Fruit fly (Drosophila melanogaster): ENCODE results near the gene mor.

Gene mor

DNA sequence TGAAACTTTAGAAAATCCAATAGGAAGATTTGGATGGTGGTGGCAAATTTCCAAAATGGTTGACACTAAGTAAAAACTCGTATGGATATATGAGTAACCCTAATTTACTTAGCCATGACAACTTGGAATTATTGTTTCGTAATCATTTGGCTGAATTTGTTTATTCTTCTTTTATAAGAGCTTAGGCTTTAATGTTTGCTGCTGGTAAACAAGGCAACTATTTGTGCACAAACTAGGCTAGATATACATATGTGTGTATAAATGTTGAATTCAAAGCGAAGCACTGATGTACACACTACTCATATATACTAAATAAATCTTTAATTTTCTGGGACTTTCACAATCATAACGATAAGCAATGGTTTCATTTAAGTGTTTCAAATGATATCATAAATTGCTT is 33.2 kb upstream of the mor start (continued):
- TF ChIP-seq HLH4C (GFP tag; IDR thresholded peaks at IDR 0.05; ENCODE audit: partially characterized antibody) (no peak), CG10209 (GFP tag; optimal IDR thresholded peaks at IDR 0.05) (peak; percentile 23), bigmax (GFP tag; optimal IDR thresholded peaks at IDR 0.05) (no peak), jing (GFP tag; optimal IDR thresholded peaks at IDR 0.05) (no peak), CG4730 (GFP tag; IDR thresholded peaks at IDR 0.05) (no peak), prd (optimal IDR thresholded peaks at IDR 0.05) (no peak), prd (GFP tag; IDR thresholded peaks at IDR 0.05) (no peak), CG12391 (tag; optimal IDR thresholded peaks at IDR 0.05) (peak; percentile 29), zen2 (GFP tag; IDR thresholded peaks at IDR 0.05; ENCODE audit: partially characterized antibody) (no peak), jumu (GFP tag; optimal IDR thresholded peaks at IDR 0.05) (no peak), Dp (GFP tag; optimal IDR thresholded peaks at IDR 0.05) (no peak), mld (GFP tag; IDR thresholded peaks at IDR 0.05; ENCODE audit: partially characterized antibody) (no peak), CG11504 (tag; optimal IDR thresholded peaks at IDR 0.05) (peak; percentile 44), CG8281 (tag; optimal IDR thresholded peaks at IDR 0.05) (peak; percentile 43), lov (optimal IDR thresholded peaks at IDR 0.05) (no peak), lov (GFP tag; IDR thresholded peaks at IDR 0.05) (no peak), HmgD (GFP tag; optimal IDR thresholded peaks at IDR 0.05) (no peak), vfl (GFP tag; optimal IDR thresholded peaks at IDR 0.05) (no peak), CG9817 (tag; optimal IDR thresholded peaks at IDR 0.05) (peak; percentile 33), CG13775 (GFP tag; optimal IDR thresholded peaks at IDR 0.05) (no peak), Xrp1 (GFP tag; IDR thresholded peaks at IDR 0.05) (0 out of 2 replicates have a peak, but pooled peaks have one; percentile 20), pb (GFP tag; optimal IDR thresholded peaks at IDR 0.05) (no peak), E2f2 (GFP tag; IDR thresholded peaks at IDR 0.05) (no peak), zfh2 (GFP tag; optimal IDR thresholded peaks at IDR 0.05) (no peak), Ssrp (tag; optimal IDR thresholded peaks at IDR 0.05) (no peak), CG10959 (GFP tag; IDR thresholded peaks at IDR 0.05) (no peak), CG12769 (tag; optimal IDR thresholded peaks at IDR 0.05) (peak; percentile 28), salm (tag; optimal IDR thresholded peaks at IDR 0.05) (peak; percentile 44), ham (GFP tag; IDR thresholded peaks at IDR 0.05) (no peak), croc (GFP tag; conservative IDR thresholded peaks at IDR 0.05) (no peak), Bgb (GFP tag; IDR thresholded peaks at IDR 0.05; ENCODE audit: partially characterized antibody) (no peak), CG16813 (GFP tag; IDR thresholded peaks at IDR 0.05; ENCODE audit: partially characterized antibody) (no peak), NC2β (GFP tag; optimal IDR thresholded peaks at IDR 0.05) (no peak), CG11456 (GFP tag; IDR thresholded peaks at IDR 0.05) (no peak), al (GFP tag; IDR thresholded peaks at IDR 0.05) (no peak), CG1024 (GFP tag; IDR thresholded peaks at IDR 0.05) (no peak), p53 (GFP tag; optimal IDR thresholded peaks at IDR 0.05) (no peak), CG4854 (GFP tag; optimal IDR thresholded peaks at IDR 0.05) (peak; percentile 28), CG14014 (GFP tag; IDR thresholded peaks at IDR 0.05) (no peak; the same call in 1 of the 2 replicates), CG10431 (GFP tag; optimal IDR thresholded peaks at IDR 0.05) (peak; percentile 53), Abd-B (GFP tag; optimal IDR thresholded peaks at IDR 0.05) (no peak), Hmx (GFP tag; optimal IDR thresholded peaks at IDR 0.05) (no peak), caup (GFP tag; optimal IDR thresholded peaks at IDR 0.05; ENCODE audit: severe bottlenecking) (peak; percentile 29), Hr39 (optimal IDR thresholded peaks at IDR 0.05) (no peak), CG13624 (GFP tag; optimal IDR thresholded peaks at IDR 0.05) (no peak), amos (GFP tag; IDR thresholded peaks at IDR 0.05; ENCODE audit: partially characterized antibody) (no peak), CG31224 (GFP tag; IDR thresholded peaks at IDR 0.05) (no peak), vvl (GFP tag; IDR thresholded peaks at IDR 0.05) (no peak), stwl (tag; optimal IDR thresholded peaks at IDR 0.05) (no peak), Max (GFP tag; optimal IDR thresholded peaks at IDR 0.05) (no peak), CG3065 (GFP tag; optimal IDR thresholded peaks at IDR 0.05) (no peak), crp (GFP tag; optimal IDR thresholded peaks at IDR 0.05) (no peak)

All from whole organism, embryonic.